Worm (Caenorhabditis elegans) whole organism, L4 larva: Measurements from ENCODE around the gene aagr-1.

Experiments used
- F26F4.8 ChIP-seq: fragments of 200-800 bp; sonication (Bioruptor generic); conservative IDR thresholded peaks from 2 replicates; pipeline ENCODE4 v1.3.6; 2022; ENCODE audit warnings: missing genetic modification characterization, missing compliant biosample characterization
- F37D6.2 ChIP-seq: sonication (generic microtip); optimal IDR thresholded peaks from 2 replicates; lab custom pipeline; 2016; ENCODE audit warnings: mild to moderate bottlenecking, missing genetic modification characterization, missing compliant biosample characterization
- F44E2.7 ChIP-seq: fragments of 200-800 bp; sonication (Bioruptor generic); IDR thresholded peaks from 2 replicates; pipeline ENCODE4 v2.1.2; 2022; ENCODE audit warnings: missing genetic modification characterization, missing compliant biosample characterization
- F49E8.2 ChIP-seq: sonication (generic microtip); optimal IDR thresholded peaks from 2 replicates; lab custom pipeline; 2016; ENCODE audit warnings: missing compliant biosample characterization, mild to moderate bottlenecking, missing genetic modification characterization, borderline replicate concordance
- ZK337.2 ChIP-seq: fragments of 200-800 bp; sonication (Bioruptor generic); IDR thresholded peaks from 2 replicates; pipeline ENCODE4 v1.3.6; 2022; ENCODE audit warnings: missing genetic modification reagents, missing genetic modification characterization, missing compliant biosample characterization
- ZK546.5 ChIP-seq, 2 experiments: sonication (generic microtip); optimal IDR thresholded peaks; 2 replicates each; lab custom pipeline; 2017; ENCODE audit warnings: missing biosample characterization in 2 of 2, missing genetic modification characterization in 2 of 2
- aha-1 ChIP-seq: fragments of 150-350 bp; peaks from one replicate; lab custom pipeline; 2014; ENCODE audit warnings: missing biosample characterization, missing genetic modification characterization
- ama-1 ChIP-seq: fragments of 150-350 bp; optimal IDR thresholded peaks from 2 replicates; lab custom pipeline; 2014; ENCODE audit warnings: inconsistent platforms, mixed read lengths
- ceh-28 ChIP-seq: fragments of 150-350 bp; optimal IDR thresholded peaks from 2 replicates; lab custom pipeline; 2014; ENCODE audit warnings: missing biosample characterization, missing genetic modification reagents, missing genetic modification characterization
- ceh-82 ChIP-seq: sonication (generic microtip); optimal IDR thresholded peaks from 2 replicates; lab custom pipeline; 2017; ENCODE audit warnings: missing biosample characterization, missing genetic modification characterization
- daf-16 ChIP-seq, 3 experiments: sonication (generic microtip); optimal IDR thresholded peaks; 2 replicates each; lab custom pipeline; 2016 to 2017; ENCODE audit warnings: missing genetic modification characterization in 3 of 3, missing genetic modification reagents in 3 of 3, mild to moderate bottlenecking in 2 of 3, missing compliant biosample characterization in 2 of 3, missing biosample characterization in 1 of 3, moderate library complexity in 1 of 3
- daf-19 ChIP-seq: fragments of 200-800 bp; sonication (Bioruptor generic); conservative IDR thresholded peaks from 2 replicates; pipeline ENCODE4 v1.3.6; 2022; ENCODE audit warnings: missing genetic modification characterization, missing compliant biosample characterization
- dmd-9 ChIP-seq: fragments of 200-800 bp; sonication (Bioruptor generic); IDR thresholded peaks from 2 replicates; pipeline ENCODE4 v1.3.6; 2022; ENCODE audit warnings: missing genetic modification reagents, missing genetic modification characterization, missing compliant biosample characterization
- duxl-1 ChIP-seq: sonication (generic microtip); optimal IDR thresholded peaks from 2 replicates; lab custom pipeline; 2016; ENCODE audit warnings: mild to moderate bottlenecking, missing genetic modification characterization, moderate library complexity, missing compliant biosample characterization; ENCODE audit not compliant: poor library complexity
- egl-27 ChIP-seq: sonication (generic microtip); optimal IDR thresholded peaks from 3 replicates; lab custom pipeline; 2017; ENCODE audit warnings: missing biosample characterization, missing genetic modification reagents, missing genetic modification characterization
- egl-43 ChIP-seq: fragments of 200-800 bp; sonication (Bioruptor generic); IDR thresholded peaks from 2 replicates; pipeline ENCODE4 v1.3.6; 2022; ENCODE audit warnings: missing genetic modification reagents, missing genetic modification characterization, missing compliant biosample characterization
- fkh-10 ChIP-seq: fragments of 150-350 bp; optimal IDR thresholded peaks from 2 replicates; lab custom pipeline; 2014; ENCODE audit warnings: missing biosample characterization, missing genetic modification reagents, missing genetic modification characterization
- fos-1 ChIP-seq: fragments of 150-350 bp; optimal IDR thresholded peaks from 2 replicates; lab custom pipeline; 2014; ENCODE audit warnings: missing biosample characterization, missing genetic modification characterization
- gei-8 ChIP-seq: fragments of 200-800 bp; sonication (Bioruptor generic); optimal IDR thresholded peaks from 2 replicates; lab custom pipeline; 2018; ENCODE audit warnings: mild to moderate bottlenecking, missing genetic modification characterization, missing compliant biosample characterization
- hlh-11 ChIP-seq: fragments of 200-800 bp; sonication (Bioruptor generic); optimal IDR thresholded peaks from 2 replicates; lab custom pipeline; 2018; ENCODE audit warnings: mild to moderate bottlenecking, missing genetic modification characterization, missing compliant biosample characterization
- hlh-30 ChIP-seq: sonication (generic microtip); optimal IDR thresholded peaks from 2 replicates; lab custom pipeline; 2017; ENCODE audit warnings: antibody characterized with exemption, mild to moderate bottlenecking, missing genetic modification characterization, missing compliant biosample characterization; ENCODE audit not compliant: insufficient read depth
- jun-1 ChIP-seq: fragments of 150-350 bp; optimal IDR thresholded peaks from 2 replicates; lab custom pipeline; 2014; ENCODE audit warnings: missing biosample characterization, missing genetic modification reagents, missing genetic modification characterization
- lim-7 ChIP-seq: fragments of 200-800 bp; sonication (Bioruptor generic); IDR thresholded peaks from 2 replicates; pipeline ENCODE4 v1.3.6; 2022; ENCODE audit warnings: missing genetic modification characterization, missing compliant biosample characterization
- lin-1 ChIP-seq: fragments of 200-800 bp; sonication (Bioruptor generic); IDR thresholded peaks from 2 replicates; pipeline ENCODE4 v1.3.6; 2022; ENCODE audit warnings: missing genetic modification reagents, missing genetic modification characterization, missing compliant biosample characterization
- lin-13 ChIP-seq: fragments of 150-350 bp; optimal IDR thresholded peaks from 2 replicates; lab custom pipeline; 2014; ENCODE audit warnings: missing biosample characterization, missing genetic modification reagents, missing genetic modification characterization
- lin-15B ChIP-seq: fragments of 150-350 bp; sonication (generic microtip); optimal IDR thresholded peaks from 3 replicates; lab custom pipeline; 2014; ENCODE audit warnings: missing biosample characterization, missing genetic modification characterization
- lin-29 ChIP-seq: fragments of 200-800 bp; sonication (Bioruptor generic); IDR thresholded peaks from 2 replicates; pipeline ENCODE4 v1.3.6; 2022; ENCODE audit warnings: missing genetic modification reagents, missing genetic modification characterization, missing compliant biosample characterization
- lsy-2 ChIP-seq, 2 experiments: fragments of 150-350 bp in 1 of 2; sonication (generic microtip) in 1 of 2; optimal IDR thresholded peaks; 2 replicates each; lab custom pipeline; 2014 to 2017; ENCODE audit warnings: missing biosample characterization in 2 of 2, missing genetic modification characterization in 2 of 2
- madf-5 ChIP-seq, 2 experiments: fragments of 200-800 bp; sonication (Bioruptor generic); IDR thresholded peaks; 2 replicates each; pipeline ENCODE4 v1.3.6; 2022; ENCODE audit warnings: missing compliant biosample characterization in 2 of 2, missing genetic modification characterization in 2 of 2
- madf-9 ChIP-seq: fragments of 200-800 bp; sonication (Bioruptor generic); conservative IDR thresholded peaks from 2 replicates; pipeline ENCODE4 v1.3.6; 2022; ENCODE audit warnings: missing genetic modification reagents, missing genetic modification characterization, missing compliant biosample characterization
- mdl-1 ChIP-seq, 2 experiments: fragments of 150-350 bp in 1 of 2; sonication (generic microtip) in 1 of 2; optimal IDR thresholded peaks; 2 replicates each; lab custom pipeline; 2014 to 2017; ENCODE audit warnings: missing biosample characterization in 2 of 2, missing genetic modification characterization in 2 of 2
- mdt-29 ChIP-seq: fragments of 200-800 bp; sonication (Bioruptor generic); IDR thresholded peaks from 2 replicates; pipeline ENCODE4 v1.3.6; 2022; ENCODE audit warnings: missing genetic modification reagents, missing genetic modification characterization, missing compliant biosample characterization
- mep-1 ChIP-seq: fragments of 150-350 bp; sonication (generic microtip); optimal IDR thresholded peaks from 3 replicates; lab custom pipeline; 2014; ENCODE audit warnings: missing biosample characterization, missing genetic modification characterization
- nhr-11 ChIP-seq: fragments of 150-350 bp; optimal IDR thresholded peaks from 2 replicates; lab custom pipeline; 2014; ENCODE audit warnings: missing biosample characterization, missing genetic modification characterization
- nhr-111 ChIP-seq: fragments of 200-800 bp; sonication (Bioruptor generic); optimal IDR thresholded peaks from 2 replicates; lab custom pipeline; 2018; ENCODE audit warnings: mild to moderate bottlenecking, missing genetic modification characterization, missing compliant biosample characterization
- nhr-25 ChIP-seq: sonication (generic microtip); optimal IDR thresholded peaks from 2 replicates; lab custom pipeline; 2017; ENCODE audit warnings: missing genetic modification characterization, mild to moderate bottlenecking, missing compliant biosample characterization, antibody characterized with exemption, moderate library complexity, borderline replicate concordance; ENCODE audit not compliant: insufficient read depth
- nhr-28 ChIP-seq: fragments of 150-350 bp; optimal IDR thresholded peaks from 2 replicates; lab custom pipeline; 2014; ENCODE audit warnings: missing biosample characterization, missing genetic modification characterization
- nhr-42 ChIP-seq: fragments of 200-800 bp; sonication (Bioruptor generic); IDR thresholded peaks from 2 replicates; pipeline ENCODE4 v1.3.6; 2022; ENCODE audit warnings: missing genetic modification characterization, missing compliant biosample characterization
- nhr-77 ChIP-seq: fragments of 150-350 bp; optimal IDR thresholded peaks from 2 replicates; lab custom pipeline; 2014; ENCODE audit warnings: missing biosample characterization, missing genetic modification characterization
- pha-4 ChIP-seq, 2 experiments: fragments of 150-350 bp in 1 of 2; fragments of 200-800 bp in 1 of 2; sonication (Bioruptor generic) in 1 of 2; IDR thresholded peaks in 1 of 2; optimal IDR thresholded peaks in 1 of 2; 2 replicates each; pipeline versions ENCODE4 v1.3.6 to Lab custom; 2014 to 2022; ENCODE audit warnings: missing genetic modification characterization in 2 of 2, missing genetic modification reagents in 2 of 2, missing biosample characterization in 1 of 2, missing compliant biosample characterization in 1 of 2
- pqm-1 ChIP-seq: sonication (generic microtip); optimal IDR thresholded peaks from 2 replicates; lab custom pipeline; 2017; ENCODE audit warnings: missing biosample characterization, missing genetic modification characterization
- rbr-2 ChIP-seq: sonication (generic microtip); optimal IDR thresholded peaks from 2 replicates; lab custom pipeline; 2016; ENCODE audit warnings: missing genotype, missing genetic modification characterization, missing compliant biosample characterization
- saeg-2 ChIP-seq: fragments of 200-800 bp; sonication (Bioruptor generic); IDR thresholded peaks from 2 replicates; pipeline ENCODE4 v1.3.6; 2022; ENCODE audit warnings: missing genetic modification reagents, missing genetic modification characterization, missing compliant biosample characterization
- set-16 ChIP-seq: fragments of 200-800 bp; sonication (Bioruptor generic); IDR thresholded peaks from 2 replicates; pipeline ENCODE4 v1.3.6; 2022; ENCODE audit warnings: missing genetic modification reagents, missing genetic modification characterization, missing compliant biosample characterization
- snpc-1.2 ChIP-seq: fragments of 200-800 bp; sonication (Bioruptor generic); IDR thresholded peaks from 2 replicates; pipeline ENCODE4 v1.3.6; 2022; ENCODE audit warnings: missing genetic modification reagents, missing genetic modification characterization, missing compliant biosample characterization
- unc-130 ChIP-seq: sonication (generic microtip); optimal IDR thresholded peaks from 2 replicates; lab custom pipeline; 2016; ENCODE audit warnings: missing genetic modification reagents, missing genetic modification characterization, missing compliant biosample characterization
- unc-39 ChIP-seq: sonication (generic microtip); optimal IDR thresholded peaks from 2 replicates; lab custom pipeline; 2017; ENCODE audit warnings: missing biosample characterization, missing genetic modification characterization
- unc-62 ChIP-seq, 3 experiments: fragments of 150-350 bp in 1 of 3; sonication (generic microtip); optimal IDR thresholded peaks in 2 of 3; peaks in 1 of 3; 1 replicate in 1 of 3; 2 replicates in 2 of 3; lab custom pipeline; 2014 to 2017; ENCODE audit warnings: missing biosample characterization in 3 of 3, missing genetic modification characterization in 3 of 3, missing genetic modification reagents in 3 of 3, missing genotype in 1 of 3
- zfp-2 ChIP-seq: sonication (generic microtip); optimal IDR thresholded peaks from 2 replicates; lab custom pipeline; 2016; ENCODE audit warnings: mild to moderate bottlenecking, missing genetic modification characterization, missing compliant biosample characterization
- ztf-11 ChIP-seq: fragments of 150-350 bp; optimal IDR thresholded peaks from 2 replicates; lab custom pipeline; 2014; ENCODE audit warnings: missing biosample characterization, missing genetic modification characterization
- ztf-7 ChIP-seq: fragments of 150-350 bp; optimal IDR thresholded peaks from 2 replicates; lab custom pipeline; 2014; ENCODE audit warnings: missing biosample characterization, missing genetic modification characterization

aagr-1 gene

ce11 chrIV:8379278-8379677, 13.0 kb downstream of the aagr-1 start, which contains the start of gene nap-1 (continued):
- TF ChIP-seq hlh-30 (tag; lab: Kevin White, UChicago) (peak; percentile 78), ztf-7 (peak; percentile 8), lin-13 (GFP tag; lab: Kevin White, UChicago) (peak; percentile 84), gei-8 (GFP tag; lab: Kevin White, UChicago) (no peak), hlh-11 (tag; lab: Kevin White, UChicago) (peak; percentile 59), madf-5 (GFP tag; IDR thresholded peaks at IDR 0.05; lab: Robert Waterston, UW) (no peak), egl-43 (GFP tag; lab: Robert Waterston, UW) (no peak), F44E2.7 (GFP tag; lab: Robert Waterston, UW) (no peak), nhr-42 (GFP tag; lab: Robert Waterston, UW) (no peak), F37D6.2 (tag; lab: Kevin White, UChicago) (no peak), aha-1 (peak; percentile 39), unc-39 (tag; lab: Kevin White, UChicago) (no peak), ceh-28 (tag; lab: Kevin White, UChicago) (no peak), nhr-77 (tag; lab: Kevin White, UChicago) (peak; percentile 83), set-16 (no peak), egl-27 (tag; lab: Kevin White, UChicago) (no peak), mdl-1 (tag; optimal IDR thresholded peaks at IDR 0.05; lab: Kevin White, UChicago) (peak in 1 of 2 experiments; percentile 12), unc-62 (GFP tag; optimal IDR thresholded peaks at IDR 0.05 in 1 of 2; lab: Kevin White, UChicago) (peak in 1 of 2 experiments; percentile 20), unc-62 (tag; optimal IDR thresholded peaks at IDR 0.05; lab: Kevin White, UChicago) (no peak), jun-1 (tag; lab: Kevin White, UChicago) (no peak), duxl-1 (tag; lab: Kevin White, UChicago) (no peak), daf-19 (GFP tag; lab: Robert Waterston, UW) (no peak), lin-1 (GFP tag; lab: Robert Waterston, UW) (no peak), lin-29 (GFP tag; lab: Robert Waterston, UW) (no peak), F26F4.8 (GFP tag; lab: Robert Waterston, UW) (no peak), nhr-111 (no peak), dmd-9 (no peak), ZK546.5 (tag; optimal IDR thresholded peaks at IDR 0.05; lab: Kevin White, UChicago) (no peak), ceh-82 (tag; lab: Kevin White, UChicago) (no peak), daf-16 (GFP tag; optimal IDR thresholded peaks at IDR 0.05; lab: Kevin White, UChicago) (no peak), daf-16 (tag; optimal IDR thresholded peaks at IDR 0.05; lab: Kevin White, UChicago) (peak; percentile 87), nhr-11 (tag; lab: Kevin White, UChicago) (peak; percentile 2), fos-1 (tag; lab: Kevin White, UChicago) (no peak), saeg-2 (no peak), nhr-28 (tag; lab: Kevin White, UChicago) (peak; percentile 66), unc-130 (GFP tag; lab: Kevin White, UChicago) (peak; percentile 35), lin-15B (no peak), snpc-1.2 (no peak), F49E8.2 (no peak), nhr-25 (tag; lab: Kevin White, UChicago) (peak; percentile 21), mdt-29 (GFP tag; lab: Robert Waterston, UW) (no peak), madf-9 (no peak), ama-1 (lab: Kevin White, UChicago) (no peak), lim-7 (GFP tag; lab: Robert Waterston, UW) (no peak), lsy-2 (tag; optimal IDR thresholded peaks at IDR 0.05; lab: Kevin White, UChicago) (peak; percentile 46 to 92), pha-4 (GFP tag; IDR thresholded peaks at IDR 0.05; lab: Robert Waterston, UW) (no peak), pha-4 (tag; optimal IDR thresholded peaks at IDR 0.05; lab: Kevin White, UChicago) (peak; percentile 95), fkh-10 (GFP tag; lab: Kevin White, UChicago) (peak; percentile 18), ZK337.2 (GFP tag; lab: Robert Waterston, UW) (no peak), ztf-11 (tag; lab: Kevin White, UChicago) (no peak), pqm-1 (tag; lab: Kevin White, UChicago) (peak; percentile 20), rbr-2 (tag; lab: Kevin White, UChicago) (peak; percentile 57), zfp-2 (tag; lab: Kevin White, UChicago) (no peak), mep-1 (peak; percentile 87)
